Fruit fly (Drosophila melanogaster) whole organism, pupa: ENCODE results near the gene CG32436.

Source experiments
- CG10348 ChIP-seq: fragments of 200-800 bp; sonication (Bioruptor generic); IDR thresholded peaks from 2 replicates; pipeline ENCODE4 v1.3.6; 2022; ENCODE audit warnings: missing biosample characterization, missing genetic modification characterization
- CG12605 ChIP-seq: fragments of 200-800 bp; sonication (Bioruptor generic); IDR thresholded peaks from 2 replicates; pipeline ENCODE4 v1.3.6; 2022; ENCODE audit warnings: missing biosample characterization, missing genetic modification characterization
- CG13204 ChIP-seq: fragments of 200-800 bp; sonication (Bioruptor generic); optimal IDR thresholded peaks from 2 replicates; lab custom pipeline; 2018; ENCODE audit warnings: missing biosample characterization, mild to moderate bottlenecking, missing genetic modification characterization, moderate library complexity
- CG14655 ChIP-seq: fragments of 200-800 bp; sonication (Bioruptor generic); optimal IDR thresholded peaks from 3 replicates; lab custom pipeline; 2017; ENCODE audit warnings: mild to moderate bottlenecking, missing biosample characterization, missing genetic modification reagents, missing genetic modification characterization
- CG15710 ChIP-seq: fragments of 200-800 bp; sonication (Bioruptor generic); optimal IDR thresholded peaks from 2 replicates; lab custom pipeline; 2018; ENCODE audit warnings: missing biosample characterization, mild to moderate bottlenecking, missing genetic modification characterization, moderate library complexity
- CG17806 ChIP-seq: fragments of 200-800 bp; sonication (Bioruptor generic); optimal IDR thresholded peaks from 2 replicates; lab custom pipeline; 2018; ENCODE audit warnings: missing biosample characterization, mild to moderate bottlenecking, missing genetic modification characterization, moderate library complexity
- CG32121 ChIP-seq: fragments of 200-800 bp; sonication (Bioruptor generic); IDR thresholded peaks from 2 replicates; pipeline ENCODE4 v1.3.6; 2022; ENCODE audit warnings: missing biosample characterization, missing genetic modification characterization
- CG34367 ChIP-seq: fragments of 200-800 bp; sonication (Bioruptor generic); optimal IDR thresholded peaks from 2 replicates; lab custom pipeline; 2018; ENCODE audit warnings: missing biosample characterization, mild to moderate bottlenecking, missing genetic modification characterization
- CG4496 ChIP-seq: fragments of 200-800 bp; sonication (Bioruptor generic); IDR thresholded peaks from 3 replicates; pipeline ENCODE4 v1.3.6; 2022; ENCODE audit warnings: missing biosample characterization, missing genetic modification characterization
- CG8159 ChIP-seq: fragments of 200-800 bp; sonication (Bioruptor generic); optimal IDR thresholded peaks from 3 replicates; lab custom pipeline; 2018; ENCODE audit warnings: missing biosample characterization, mild to moderate bottlenecking, missing genetic modification characterization, moderate library complexity
- CG8301 ChIP-seq: fragments of 200-800 bp; sonication (Bioruptor generic); optimal IDR thresholded peaks from 2 replicates; lab custom pipeline; 2018; ENCODE audit warnings: missing biosample characterization, mild to moderate bottlenecking, missing genetic modification characterization
- CG9948 ChIP-seq: fragments of 200-800 bp; sonication (Bioruptor generic); optimal IDR thresholded peaks from 2 replicates; lab custom pipeline; 2018; ENCODE audit warnings: missing biosample characterization, mild to moderate bottlenecking, missing genetic modification characterization, moderate library complexity
- D1 ChIP-seq: fragments of 200-800 bp; sonication (Bioruptor generic); optimal IDR thresholded peaks from 2 replicates; lab custom pipeline; 2018; ENCODE audit warnings: missing biosample characterization, mild to moderate bottlenecking, missing genetic modification characterization, moderate library complexity
- EcR ChIP-seq: fragments of 200-800 bp; sonication (Bioruptor generic); optimal IDR thresholded peaks from 3 replicates; lab custom pipeline; 2019; ENCODE audit warnings: missing biosample characterization, missing genetic modification characterization, mild to moderate bottlenecking, moderate library complexity, missing genetic modification reagents
- Ets98B ChIP-seq: fragments of 200-800 bp; sonication (Bioruptor generic); IDR thresholded peaks from 2 replicates; pipeline ENCODE4 v1.3.6; 2022; ENCODE audit warnings: missing biosample characterization, missing genetic modification characterization
- Pif1A ChIP-seq: fragments of 200-800 bp; sonication (Bioruptor generic); optimal IDR thresholded peaks from 3 replicates; lab custom pipeline; 2016; ENCODE audit warnings: missing biosample characterization, missing genetic modification characterization
- Pif1B ChIP-seq: fragments of 200-800 bp; sonication (Bioruptor generic); optimal IDR thresholded peaks from 3 replicates; lab custom pipeline; 2016; ENCODE audit warnings: missing biosample characterization, missing genetic modification characterization
- Snoo ChIP-seq: fragments of 200-800 bp; sonication (Bioruptor generic); optimal IDR thresholded peaks from 3 replicates; lab custom pipeline; 2017; ENCODE audit warnings: missing biosample characterization, mild to moderate bottlenecking, missing genetic modification characterization, inconsistent platforms
- fd96Ca ChIP-seq: fragments of 200-800 bp; sonication (Bioruptor generic); IDR thresholded peaks from 3 replicates; pipeline ENCODE4 v1.3.6; 2022; ENCODE audit warnings: missing biosample characterization, missing genetic modification characterization
- gl ChIP-seq: fragments of 200-800 bp; sonication (Bioruptor generic); optimal IDR thresholded peaks from 2 replicates; lab custom pipeline; 2018; ENCODE audit warnings: missing biosample characterization, mild to moderate bottlenecking, missing genetic modification characterization
- rn ChIP-seq: fragments of 200-800 bp; sonication (Bioruptor generic); IDR thresholded peaks from 2 replicates; pipeline ENCODE4 v1.3.6; 2022; ENCODE audit warnings: missing biosample characterization, missing genetic modification characterization

Gene CG32436

dm6 chr3L:21343254-21344083, at the start of gene CG32436, which contains the start of gene Tbc1d8-9:
Gene CG32436, plus strand, starts transcription at chr3L:21344033.
Gene Tbc1d8-9, minus strand, starts transcription at chr3L:21343716.
- TF ChIP-seq CG34367 (tag; lab: Kevin White, UChicago) = no peak
- no peak for TF ChIP-seq rn
- no peak for TF ChIP-seq Pif1A (GFP tag; lab: Kevin White, UChicago)
- TF ChIP-seq CG8159 (tag; lab: Kevin White, UChicago) = no peak
- TF ChIP-seq CG14655 (GFP tag; lab: Kevin White, UChicago) = no peak
- no peak for TF ChIP-seq CG17806 (tag; lab: Kevin White, UChicago)
- no peak for TF ChIP-seq Pif1B (GFP tag; lab: Kevin White, UChicago)
- TF ChIP-seq CG12605 (GFP tag; lab: Robert Waterston, UW) = peak; percentile 47; the same call in 1 of the 2 replicates
- peak; percentile 8 for TF ChIP-seq EcR (GFP tag; lab: Kevin White, UChicago)
- no peak for TF ChIP-seq CG9948 (tag; lab: Kevin White, UChicago)
- no peak for TF ChIP-seq gl (tag; lab: Kevin White, UChicago)
- peak; percentile 66; the same call in 1 of the 3 replicates for TF ChIP-seq fd96Ca (GFP tag; lab: Robert Waterston, UW)
- no peak for TF ChIP-seq CG8301
- peak; percentile 59; the same call in 1 of the 2 replicates for TF ChIP-seq Ets98B (GFP tag; lab: Robert Waterston, UW)
- TF ChIP-seq CG4496 (GFP tag; lab: Robert Waterston, UW) = peak; percentile 56; the same call in 2 of the 3 replicates
- peak; percentile 70 for TF ChIP-seq CG32121
- no peak for TF ChIP-seq CG10348 (GFP tag; lab: Robert Waterston, UW)
- TF ChIP-seq Snoo = no peak
- TF ChIP-seq CG13204 = no peak
- no peak for TF ChIP-seq CG15710 (tag; lab: Kevin White, UChicago)
- no peak for TF ChIP-seq D1 (tag; lab: Kevin White, UChicago)

- no peak for TF ChIP-seq CG15710 (tag; lab: Kevin White, UChicago)
- no peak for TF ChIP-seq D1 (tag; lab: Kevin White, UChicago)
- TF ChIP-seq CG32121 = no peak
- TF ChIP-seq Pif1A (GFP tag; lab: Kevin White, UChicago) = no peak
- TF ChIP-seq CG14655 (GFP tag; lab: Kevin White, UChicago) = no peak
- no peak for TF ChIP-seq CG4496 (GFP tag; lab: Robert Waterston, UW)
Observed at dm6 chr3L:21294202-21294601, 49.6 kb upstream of the CG32436 start, which contains the start of gene Cpr78Cb. Gene Cpr78Cb, plus strand, starts transcription at chr3L:21294492.

- no peak for TF ChIP-seq gl (tag; lab: Kevin White, UChicago)
Observed at dm6 chr3L:21297703-21298102, 46.1 kb upstream of the CG32436 start, which contains the start of gene Edg78E. Gene Edg78E, minus strand, starts transcription at chr3L:21297803.

- TF ChIP-seq CG12605 (GFP tag; lab: Robert Waterston, UW) (no peak), CG32121 (no peak), Pif1A (GFP tag; lab: Kevin White, UChicago) (no peak), rn (no peak), CG8159 (tag; lab: Kevin White, UChicago) (no peak), Pif1B (GFP tag; lab: Kevin White, UChicago) (no peak), gl (tag; lab: Kevin White, UChicago) (no peak), CG13204 (no peak), CG9948 (tag; lab: Kevin White, UChicago) (no peak), CG14655 (GFP tag; lab: Kevin White, UChicago) (no peak), CG4496 (GFP tag; lab: Robert Waterston, UW) (no peak), CG17806 (tag; lab: Kevin White, UChicago) (no peak), fd96Ca (GFP tag; lab: Robert Waterston, UW) (no peak), CG10348 (GFP tag; lab: Robert Waterston, UW) (no peak)
Observed at dm6 chr3L:21298375-21298774, 45.5 kb upstream of the CG32436 start, which contains the start of gene CG43702. Gene CG43702, plus strand, starts transcription at chr3L:21298675.

dm6 chr3L:21299203-21299602, 44.6 kb upstream of the CG32436 start:
- TF ChIP-seq EcR (GFP tag; lab: Kevin White, UChicago) (no peak), gl (tag; lab: Kevin White, UChicago) (no peak), D1 (tag; lab: Kevin White, UChicago) (no peak), fd96Ca (GFP tag; lab: Robert Waterston, UW) (no peak), CG8301 (no peak)

- TF ChIP-seq CG17806 (tag; lab: Kevin White, UChicago) (no peak), CG15710 (tag; lab: Kevin White, UChicago) (no peak), CG8301 (no peak), CG32121 (no peak), D1 (tag; lab: Kevin White, UChicago) (no peak), EcR (GFP tag; lab: Kevin White, UChicago) (no peak), Pif1A (GFP tag; lab: Kevin White, UChicago) (no peak), rn (no peak), CG34367 (tag; lab: Kevin White, UChicago) (no peak), Snoo (no peak), CG12605 (GFP tag; lab: Robert Waterston, UW) (no peak), CG13204 (no peak), CG4496 (GFP tag; lab: Robert Waterston, UW) (no peak), gl (tag; lab: Kevin White, UChicago) (no peak), Ets98B (GFP tag; lab: Robert Waterston, UW) (no peak), Pif1B (GFP tag; lab: Kevin White, UChicago) (no peak), CG10348 (GFP tag; lab: Robert Waterston, UW) (no peak), CG9948 (tag; lab: Kevin White, UChicago) (no peak)
Observed at dm6 chr3L:21300280-21300679, 43.6 kb upstream of the CG32436 start, which contains the start of gene Cpr78Cc. Gene Cpr78Cc, plus strand, starts transcription at chr3L:21300580.
